Fruit fly (Drosophila melanogaster) whole organism, adult: Measurements from ENCODE around the gene mRpS11.
A peak's percentile ranks its signal among the peaks of the same experiment; 100 is the strongest.

Experiments
- CG11617 ChIP-seq: fragments of 200-800 bp; sonication (Bioruptor generic); optimal IDR thresholded peaks from 2 replicates; lab custom pipeline; 2017; ENCODE audit warnings: mild to moderate bottlenecking, missing biosample characterization, missing genetic modification reagents, missing genetic modification characterization
- CG12768 ChIP-seq: fragments of 200-800 bp; sonication (Bioruptor generic); optimal IDR thresholded peaks from 2 replicates; lab custom pipeline; 2017; ENCODE audit warnings: missing biosample characterization, missing genetic modification characterization, mild to moderate bottlenecking, moderate library complexity, missing genetic modification reagents
- CG14711 ChIP-seq: fragments of 200-800 bp; sonication (Bioruptor generic); optimal IDR thresholded peaks from 2 replicates; lab custom pipeline; 2018; ENCODE audit warnings: missing biosample characterization, mild to moderate bottlenecking, missing genetic modification characterization, moderate library complexity
- CG1620 ChIP-seq: fragments of 200-800 bp; sonication (Bioruptor generic); optimal IDR thresholded peaks from 2 replicates; lab custom pipeline; 2016; ENCODE audit warnings: missing biosample characterization, missing genetic modification characterization
- CG33017 ChIP-seq: fragments of 200-800 bp; sonication (Bioruptor generic); optimal IDR thresholded peaks from 2 replicates; lab custom pipeline; 2018; ENCODE audit warnings: missing biosample characterization, mild to moderate bottlenecking, missing genetic modification characterization, moderate library complexity
- CG5204 ChIP-seq: fragments of 200-800 bp; sonication (Bioruptor generic); optimal IDR thresholded peaks from 2 replicates; lab custom pipeline; 2016; ENCODE audit warnings: missing biosample characterization, missing genetic modification characterization
- CG7045 ChIP-seq: fragments of 200-800 bp; sonication (Bioruptor generic); optimal IDR thresholded peaks from 2 replicates; lab custom pipeline; 2017; ENCODE audit warnings: missing biosample characterization, mild to moderate bottlenecking, missing genetic modification characterization
- CG7101 ChIP-seq: fragments of 200-800 bp; sonication (Bioruptor generic); optimal IDR thresholded peaks from 2 replicates; lab custom pipeline; 2018; ENCODE audit warnings: missing biosample characterization, mild to moderate bottlenecking, missing genetic modification characterization, moderate library complexity
- Clk ChIP-seq: fragments of 200-800 bp; sonication (Bioruptor generic); optimal IDR thresholded peaks from 2 replicates; lab custom pipeline; 2017; ENCODE audit warnings: missing biosample characterization, missing genetic modification characterization
- Crg-1 ChIP-seq: fragments of 200-800 bp; sonication (Bioruptor generic); optimal IDR thresholded peaks from 2 replicates; lab custom pipeline; 2016; ENCODE audit warnings: missing biosample characterization, missing genetic modification characterization
- Hr96 ChIP-seq: fragments of 200-800 bp; sonication (Bioruptor generic); optimal IDR thresholded peaks from 2 replicates; lab custom pipeline; 2016; ENCODE audit warnings: missing biosample characterization, missing genetic modification characterization
- Mnt ChIP-seq: fragments of 200-800 bp; sonication (Bioruptor generic); optimal IDR thresholded peaks from 2 replicates; lab custom pipeline; 2016; ENCODE audit warnings: missing biosample characterization, mild to moderate bottlenecking, missing genetic modification characterization
- bab1 ChIP-seq: fragments of 200-800 bp; sonication (Bioruptor generic); optimal IDR thresholded peaks from 3 replicates; lab custom pipeline; 2019; ENCODE audit warnings: missing biosample characterization, mild to moderate bottlenecking, missing genetic modification characterization, moderate library complexity
- cic ChIP-seq: fragments of 200-800 bp; sonication (Bioruptor generic); optimal IDR thresholded peaks from 2 replicates; lab custom pipeline; 2017; ENCODE audit warnings: missing biosample characterization, mild to moderate bottlenecking, missing genetic modification characterization, moderate library complexity
- cnc ChIP-seq, 2 experiments: fragments of >200 bp; optimal IDR thresholded peaks; 2 replicates each; lab custom pipeline; 2017
- kay ChIP-seq: fragments of 200-800 bp; sonication (Bioruptor generic); peaks from one replicate; lab custom pipeline; 2016; ENCODE audit warnings: missing biosample characterization, missing genetic modification characterization, borderline replicate concordance
- ovo ChIP-seq: fragments of 200-800 bp; sonication (Bioruptor generic); optimal IDR thresholded peaks from 2 replicates; lab custom pipeline; 2016; ENCODE audit warnings: missing biosample characterization, missing genetic modification characterization
- pad ChIP-seq: fragments of 200-800 bp; sonication (Bioruptor generic); optimal IDR thresholded peaks from 3 replicates; lab custom pipeline; 2017; ENCODE audit warnings: missing biosample characterization, missing genetic modification characterization, mild to moderate bottlenecking, moderate library complexity, missing genetic modification reagents
- tj ChIP-seq: fragments of 200-800 bp; sonication (Bioruptor generic); optimal IDR thresholded peaks from 3 replicates; lab custom pipeline; 2017; ENCODE audit warnings: missing biosample characterization, mild to moderate bottlenecking, missing genetic modification characterization, moderate library complexity
- toe ChIP-seq: fragments of 200-800 bp; sonication (Bioruptor generic); optimal IDR thresholded peaks from 2 replicates; lab custom pipeline; 2016; ENCODE audit warnings: missing biosample characterization, missing genetic modification characterization

The mRpS11 gene

dm6 chr3R:17072526-17073114 is at the start of gene mRpS11, which contains the start of gene Ns1:
TSS of gene mRpS11 (plus strand) at chr3R:17072732.
TSS of gene Ns1 (minus strand) at chr3R:17072675.
- TF ChIP-seq cnc (optimal IDR thresholded peaks at IDR 0.05; lab: Kevin White, UChicago) (no peak), bab1 (GFP tag; lab: Kevin White, UChicago) (peak; percentile 21), CG5204 (GFP tag; lab: Kevin White, UChicago) (no peak), CG11617 (GFP tag; lab: Kevin White, UChicago) (peak; percentile 54), cic (GFP tag; lab: Kevin White, UChicago) (peak; percentile 46), Hr96 (GFP tag; lab: Kevin White, UChicago) (no peak), pad (GFP tag; lab: Kevin White, UChicago) (peak; percentile 50), CG7101 (tag; lab: Kevin White, UChicago) (peak; percentile 58), CG12768 (GFP tag; lab: Kevin White, UChicago) (peak; percentile 35), CG1620 (GFP tag; lab: Kevin White, UChicago) (peak; percentile 51), ovo (GFP tag; lab: Kevin White, UChicago) (peak; percentile 31), CG14711 (tag; lab: Kevin White, UChicago) (peak; percentile 33), Mnt (GFP tag; lab: Kevin White, UChicago) (peak; percentile 99), CG7045 (GFP tag; lab: Kevin White, UChicago) (no peak), Crg-1 (GFP tag; lab: Kevin White, UChicago) (peak; percentile 66), Clk (GFP tag; lab: Kevin White, UChicago) (no peak), tj (GFP tag; lab: Kevin White, UChicago) (peak; percentile 3)

- no peak for TF ChIP-seq pad (GFP tag; lab: Kevin White, UChicago)
- no peak for TF ChIP-seq Hr96 (GFP tag; lab: Kevin White, UChicago)
- no peak for TF ChIP-seq toe (GFP tag; lab: Kevin White, UChicago)
- TF ChIP-seq bab1 (GFP tag; lab: Kevin White, UChicago): no peak
- TF ChIP-seq CG12768 (GFP tag; lab: Kevin White, UChicago): no peak
- TF ChIP-seq cnc (optimal IDR thresholded peaks at IDR 0.05; lab: Kevin White, UChicago): no peak
- no peak for TF ChIP-seq CG14711 (tag; lab: Kevin White, UChicago)
- no peak for TF ChIP-seq CG33017 (tag; lab: Kevin White, UChicago)
Measured at dm6 chr3R:17028393-17028792, 44.1 kb upstream of the mRpS11 start, which contains the start of gene CG5225. TSS of gene CG5225 (plus strand) at chr3R:17028693.

dm6 chr3R:17029796-17030195 is 42.7 kb upstream of the mRpS11 start:
- no peak for TF ChIP-seq Mnt (GFP tag; lab: Kevin White, UChicago)
- TF ChIP-seq Clk (GFP tag; lab: Kevin White, UChicago): no peak

- no peak for TF ChIP-seq kay (GFP tag; lab: Kevin White, UChicago)
- no peak for TF ChIP-seq cic (GFP tag; lab: Kevin White, UChicago)
- no peak for TF ChIP-seq Hr96 (GFP tag; lab: Kevin White, UChicago)
- TF ChIP-seq pad (GFP tag; lab: Kevin White, UChicago): no peak
- no peak for TF ChIP-seq CG33017 (tag; lab: Kevin White, UChicago)
- TF ChIP-seq CG5204 (GFP tag; lab: Kevin White, UChicago): no peak
- no peak for TF ChIP-seq CG11617 (GFP tag; lab: Kevin White, UChicago)
- TF ChIP-seq Mnt (GFP tag; lab: Kevin White, UChicago): no peak
- no peak for TF ChIP-seq Crg-1 (GFP tag; lab: Kevin White, UChicago)
- no peak for TF ChIP-seq bab1 (GFP tag; lab: Kevin White, UChicago)
- TF ChIP-seq CG12768 (GFP tag; lab: Kevin White, UChicago): no peak
- no peak for TF ChIP-seq Clk (GFP tag; lab: Kevin White, UChicago)
- TF ChIP-seq CG7101 (tag; lab: Kevin White, UChicago): no peak
- no peak for TF ChIP-seq CG1620 (GFP tag; lab: Kevin White, UChicago)
- TF ChIP-seq toe (GFP tag; lab: Kevin White, UChicago): no peak
- TF ChIP-seq CG14711 (tag; lab: Kevin White, UChicago): no peak
Measured at dm6 chr3R:17031502-17031901, 41.0 kb upstream of the mRpS11 start, which contains the start of gene CG31268. TSS of gene CG31268 (plus strand) at chr3R:17031802.

DNA sequence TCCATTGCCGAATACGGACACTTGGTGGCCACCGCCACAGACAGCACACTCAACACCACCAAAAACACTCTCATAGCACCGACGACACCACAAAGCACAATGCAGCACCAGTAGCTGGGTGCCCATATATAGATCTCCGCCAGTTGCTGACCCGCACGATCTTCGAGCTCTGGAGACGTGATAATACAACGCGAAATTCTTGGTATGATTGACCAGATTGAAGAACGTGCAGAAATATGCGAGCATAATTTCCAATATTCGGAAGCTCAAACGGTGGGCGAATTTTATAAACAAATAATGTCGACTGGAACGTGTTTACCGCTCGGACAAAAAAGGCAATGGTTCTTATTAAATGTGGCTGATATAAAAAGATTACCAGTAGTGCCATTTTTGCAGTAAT is 36.6 kb upstream of the mRpS11 start, which contains the start of gene CG4009:
TSS of gene CG4009 (minus strand) at position 101 of the 400 bp plus-strand sequence.
- no peak for TF ChIP-seq CG7045 (GFP tag; lab: Kevin White, UChicago)
- no peak for TF ChIP-seq toe (GFP tag; lab: Kevin White, UChicago)
- no peak for TF ChIP-seq bab1 (GFP tag; lab: Kevin White, UChicago)
- no peak for TF ChIP-seq CG7101 (tag; lab: Kevin White, UChicago)
- TF ChIP-seq CG12768 (GFP tag; lab: Kevin White, UChicago): no peak
- no peak for TF ChIP-seq Mnt (GFP tag; lab: Kevin White, UChicago)
- TF ChIP-seq CG5204 (GFP tag; lab: Kevin White, UChicago): no peak
- no peak for TF ChIP-seq Hr96 (GFP tag; lab: Kevin White, UChicago)
- TF ChIP-seq Crg-1 (GFP tag; lab: Kevin White, UChicago): no peak
- no peak for TF ChIP-seq pad (GFP tag; lab: Kevin White, UChicago)
- no peak for TF ChIP-seq CG1620 (GFP tag; lab: Kevin White, UChicago)
- TF ChIP-seq CG14711 (tag; lab: Kevin White, UChicago): no peak
- no peak for TF ChIP-seq cnc (optimal IDR thresholded peaks at IDR 0.05; lab: Kevin White, UChicago)
- TF ChIP-seq Clk (GFP tag; lab: Kevin White, UChicago): no peak
- TF ChIP-seq ovo (GFP tag; lab: Kevin White, UChicago): no peak
- TF ChIP-seq kay (GFP tag; lab: Kevin White, UChicago): no peak
- TF ChIP-seq cic (GFP tag; lab: Kevin White, UChicago): no peak
- no peak for TF ChIP-seq CG33017 (tag; lab: Kevin White, UChicago)
- no peak for TF ChIP-seq CG11617 (GFP tag; lab: Kevin White, UChicago)
